Worm (Caenorhabditis elegans): ENCODE data around the gene metl-1.

The metl-1 gene

ce11 chrII:11496767-11497166, 23.4 kb upstream of the metl-1 start, which contains the start of gene emc-5:
Gene emc-5, plus strand, starts transcription at chrII:11496780.
- no peak for TF ChIP-seq flh-1 (GFP tag; optimal IDR thresholded peaks at IDR 0.05)
- peak; percentile 49 for TF ChIP-seq unc-62 (GFP tag; optimal IDR thresholded peaks at IDR 0.05)
- TF ChIP-seq nhr-2 (tag; optimal IDR thresholded peaks at IDR 0.05): no peak
- peak; percentile 57 for TF ChIP-seq unc-120 (tag; optimal IDR thresholded peaks at IDR 0.05; ENCODE audit: poor library complexity, severe bottlenecking)
- peak; percentile 66 for TF ChIP-seq hlh-1 (tag; optimal IDR thresholded peaks at IDR 0.05)
- no peak for TF ChIP-seq sptf-1 (tag; optimal IDR thresholded peaks at IDR 0.05)

ce11 chrII:11495806-11496205, 22.4 kb upstream of the metl-1 start:
- TF ChIP-seq snpc-4 (tag; optimal IDR thresholded peaks at IDR 0.05) (no peak), nhr-237 (tag; optimal IDR thresholded peaks at IDR 0.05) (no peak), nhr-2 (tag; optimal IDR thresholded peaks at IDR 0.05) (no peak), lsy-2 (tag; optimal IDR thresholded peaks at IDR 0.05) (no peak), drap-1 (GFP tag; optimal IDR thresholded peaks at IDR 0.05) (no peak), sptf-1 (tag; optimal IDR thresholded peaks at IDR 0.05) (no peak), zip-8 (tag; optimal IDR thresholded peaks at IDR 0.05) (no peak), elt-3 (tag; optimal IDR thresholded peaks at IDR 0.05) (no peak), ham-2 (GFP tag; optimal IDR thresholded peaks at IDR 0.05) (no peak), mls-2 (tag; optimal IDR thresholded peaks at IDR 0.05) (no peak), mep-1 (tag; optimal IDR thresholded peaks at IDR 0.05) (no peak), nhr-12 (tag; optimal IDR thresholded peaks at IDR 0.05) (no peak), bed-3 (GFP tag; optimal IDR thresholded peaks at IDR 0.05) (no peak), ceh-39 (tag; optimal IDR thresholded peaks at IDR 0.05) (no peak), unc-120 (tag; optimal IDR thresholded peaks at IDR 0.05; ENCODE audit: poor library complexity, severe bottlenecking) (no peak), ceh-83 (GFP tag; optimal IDR thresholded peaks at IDR 0.05) (no peak), sem-2 (GFP tag; optimal IDR thresholded peaks at IDR 0.05) (no peak), tbx-8 (GFP tag; optimal IDR thresholded peaks at IDR 0.05) (no peak), nhr-76 (tag; optimal IDR thresholded peaks at IDR 0.05) (no peak), pha-4 (tag; optimal IDR thresholded peaks at IDR 0.05) (no peak)

- TF ChIP-seq nhr-237 (tag; optimal IDR thresholded peaks at IDR 0.05) (no peak), ces-1 (GFP tag; optimal IDR thresholded peaks at IDR 0.05) (peak; percentile 94), ceh-43 (GFP tag; optimal IDR thresholded peaks at IDR 0.05) (no peak), unc-39 (tag; optimal IDR thresholded peaks at IDR 0.05) (no peak), blmp-1 (tag; optimal IDR thresholded peaks at IDR 0.05) (no peak), ceh-39 (tag; optimal IDR thresholded peaks at IDR 0.05) (no peak), unc-120 (tag; optimal IDR thresholded peaks at IDR 0.05; ENCODE audit: poor library complexity, severe bottlenecking) (no peak), bed-3 (GFP tag; optimal IDR thresholded peaks at IDR 0.05) (no peak), drap-1 (GFP tag; optimal IDR thresholded peaks at IDR 0.05) (no peak), lsy-2 (tag; optimal IDR thresholded peaks at IDR 0.05) (peak; percentile 91)
Measured at ce11 chrII:11495307-11495706, 21.9 kb upstream of the metl-1 start, which contains the start of the genes ooc-3 and B0334.4. Gene ooc-3, minus strand, starts transcription at chrII:11495321. Gene B0334.4, plus strand, starts transcription at chrII:11495692.

ce11 chrII:11492843-11493242, 19.5 kb upstream of the metl-1 start, which contains the start of gene hacl-1:
Gene hacl-1, minus strand, starts transcription at chrII:11492963.
- TF ChIP-seq lin-32 (GFP tag; optimal IDR thresholded peaks at IDR 0.05): no peak
- TF ChIP-seq blmp-1 (tag; optimal IDR thresholded peaks at IDR 0.05): no peak
- TF ChIP-seq ceh-39 (tag; optimal IDR thresholded peaks at IDR 0.05): no peak

ce11 chrII:11487999-11488398, 14.6 kb upstream of the metl-1 start, which contains the start of gene B0334.13:
Gene B0334.13, plus strand, starts transcription at chrII:11488299.
- TF ChIP-seq bed-3 (GFP tag; optimal IDR thresholded peaks at IDR 0.05) (no peak), flh-1 (GFP tag; optimal IDR thresholded peaks at IDR 0.05) (no peak), elt-1 (tag; optimal IDR thresholded peaks at IDR 0.05; ENCODE audit: borderline replicate concordance, insufficient read depth) (no peak), cnd-1 (tag; optimal IDR thresholded peaks at IDR 0.05) (no peak), ceh-83 (GFP tag; optimal IDR thresholded peaks at IDR 0.05) (no peak), hlh-1 (tag; optimal IDR thresholded peaks at IDR 0.05) (no peak), ham-2 (GFP tag; optimal IDR thresholded peaks at IDR 0.05) (no peak), mab-5 (tag; optimal IDR thresholded peaks at IDR 0.05) (no peak), pha-4 (tag; optimal IDR thresholded peaks at IDR 0.05) (no peak), sptf-1 (tag; optimal IDR thresholded peaks at IDR 0.05) (no peak), blmp-1 (tag; optimal IDR thresholded peaks at IDR 0.05) (no peak), nhr-237 (tag; optimal IDR thresholded peaks at IDR 0.05) (no peak), lsy-2 (tag; optimal IDR thresholded peaks at IDR 0.05) (no peak), ces-1 (GFP tag; optimal IDR thresholded peaks at IDR 0.05) (no peak), M03D4.4 (tag; optimal IDR thresholded peaks at IDR 0.05) (no peak), elt-3 (tag; optimal IDR thresholded peaks at IDR 0.05) (no peak)
